Fruit fly (Drosophila melanogaster) whole organism, embryonic: ENCODE results near the gene CG4709.

Experiments
- B-H1 ChIP-seq: fragments of 200-800 bp; sonication (Bioruptor generic); IDR thresholded peaks from 3 replicates; pipeline ENCODE4 v1.3.6; 2022; ENCODE audit warnings: missing biosample characterization, missing genetic modification characterization
- CG10147 ChIP-seq: fragments of 200-800 bp; sonication (Bioruptor generic); optimal IDR thresholded peaks from 2 replicates; lab custom pipeline; 2019; ENCODE audit warnings: missing biosample characterization, mild to moderate bottlenecking, missing genetic modification characterization, moderate library complexity
- CG10462 ChIP-seq: fragments of 200-800 bp; sonication (Bioruptor generic); optimal IDR thresholded peaks from 2 replicates; lab custom pipeline; 2016; ENCODE audit warnings: missing biosample characterization, missing genetic modification characterization
- CG6272 ChIP-seq: fragments of 200-800 bp; sonication (Bioruptor generic); IDR thresholded peaks from 2 replicates; pipeline ENCODE4 v1.3.6; 2022; ENCODE audit warnings: missing biosample characterization, missing genetic modification characterization
- Dip2 ChIP-seq: fragments of 200-800 bp; sonication (Bioruptor generic); IDR thresholded peaks from 2 replicates; pipeline ENCODE4 v1.3.6; 2022; ENCODE audit warnings: missing biosample characterization, missing genetic modification characterization
- eyg ChIP-seq: fragments of 200-800 bp; sonication (Bioruptor generic); optimal IDR thresholded peaks from 3 replicates; lab custom pipeline; 2016; ENCODE audit warnings: missing biosample characterization, missing genetic modification characterization
- grn ChIP-seq: fragments of 200-800 bp; sonication (Bioruptor generic); optimal IDR thresholded peaks from 3 replicates; lab custom pipeline; 2017; ENCODE audit warnings: missing biosample characterization, missing genetic modification characterization
- row ChIP-seq: fragments of 200-800 bp; sonication (Bioruptor generic); IDR thresholded peaks from 3 replicates; pipeline ENCODE4 v1.3.6; 2022; ENCODE audit warnings: missing biosample characterization, missing genetic modification characterization
- sd ChIP-seq: fragments of 200-800 bp; sonication (Bioruptor generic); optimal IDR thresholded peaks from 3 replicates; lab custom pipeline; 2018; ENCODE audit warnings: missing biosample characterization, mild to moderate bottlenecking, missing genetic modification characterization, moderate library complexity
- unpg ChIP-seq: fragments of 200-800 bp; sonication (Bioruptor generic); optimal IDR thresholded peaks from 3 replicates; lab custom pipeline; 2018; ENCODE audit warnings: missing biosample characterization, mild to moderate bottlenecking, missing genetic modification characterization, moderate library complexity

DNA sequence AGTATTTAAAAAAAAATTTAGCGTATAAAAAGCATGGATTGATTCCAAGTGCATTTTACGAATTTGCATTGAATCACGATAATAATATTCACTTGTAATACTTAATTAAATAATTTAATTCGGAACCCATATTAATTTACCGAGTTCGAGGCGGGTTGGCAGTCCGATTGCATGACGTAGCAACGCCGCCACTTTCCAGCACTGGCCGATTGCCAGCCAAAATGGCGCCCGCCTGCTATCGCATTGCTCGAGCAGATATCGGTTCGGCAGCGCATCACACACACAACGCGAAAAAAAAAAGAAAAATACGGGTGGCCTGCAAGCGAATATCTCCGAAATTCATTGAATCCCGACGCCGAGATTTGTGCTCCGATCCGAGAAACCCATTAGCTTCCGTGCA lies 49.5 kb downstream of the CG4709 start, which contains the start of gene Ndf:
- peak; percentile 39 for TF ChIP-seq unpg (GFP tag; lab: Kevin White, UChicago)
- TF ChIP-seq CG6272 (GFP tag; lab: Robert Waterston, UW), result peak; percentile 59
- TF ChIP-seq Dip2 (GFP tag; lab: Robert Waterston, UW), result no peak
- peak; percentile 85 for TF ChIP-seq row (GFP tag; lab: Robert Waterston, UW)
- TF ChIP-seq sd (tag; lab: Kevin White, UChicago), result peak; percentile 52
- no peak for TF ChIP-seq B-H1 (GFP tag; lab: Robert Waterston, UW)
- TF ChIP-seq CG10147 (GFP tag; lab: Kevin White, UChicago), result peak; percentile 44
- TF ChIP-seq eyg (GFP tag; lab: Kevin White, UChicago), result no peak
- TF ChIP-seq grn (GFP tag; lab: Kevin White, UChicago), result no peak
- no peak for TF ChIP-seq CG10462 (GFP tag; lab: Kevin White, UChicago)
